Worm (Caenorhabditis elegans): Measurements from ENCODE around the gene hlh-17.

- TF ChIP-seq med-1 (GFP tag; optimal IDR thresholded peaks at IDR 0.05; ENCODE audit: insufficient read depth): no peak
- no peak for TF ChIP-seq flt-1 (GFP tag; IDR thresholded peaks at IDR 0.05)
- no peak for TF ChIP-seq ztf-29 (GFP tag; IDR thresholded peaks at IDR 0.05)
- TF ChIP-seq cog-1 (tag; optimal IDR thresholded peaks at IDR 0.05): no peak
- TF ChIP-seq tab-1 (GFP tag; IDR thresholded peaks at IDR 0.05): no peak
- no peak for TF ChIP-seq ztf-23 (GFP tag; IDR thresholded peaks at IDR 0.05)
- no peak for TF ChIP-seq klf-2 (GFP tag; conservative IDR thresholded peaks at IDR 0.05)
Observed at ce11 chrIV:16247131-16247530, 7.4 kb upstream of the hlh-17 start, which contains the start of gene F38C2.1.
